Fruit fly (Drosophila melanogaster) whole organism, wandering third instar larva: ENCODE results near the gene CecA2.

ENCODE experiments used
- Abd-B ChIP-seq: fragments of >200 bp; optimal IDR thresholded peaks from 2 replicates; lab custom pipeline; 2017; ENCODE audit warnings: missing biosample characterization, missing genetic modification characterization
- CG32264 ChIP-seq: fragments of 200-800 bp; sonication (Bioruptor generic); optimal IDR thresholded peaks from 2 replicates; lab custom pipeline; 2016; ENCODE audit warnings: missing biosample characterization, missing genetic modification characterization
- CG9705 ChIP-seq: fragments of 200-800 bp; sonication (Bioruptor generic); optimal IDR thresholded peaks from 2 replicates; lab custom pipeline; 2018; ENCODE audit warnings: missing biosample characterization, mild to moderate bottlenecking, missing genetic modification characterization
- CrebA ChIP-seq: fragments of 200-800 bp; sonication (Bioruptor generic); optimal IDR thresholded peaks from 2 replicates; lab custom pipeline; 2016; ENCODE audit warnings: missing biosample characterization, mild to moderate bottlenecking, missing genetic modification characterization, borderline replicate concordance
- Dfd ChIP-seq: fragments of >200 bp; optimal IDR thresholded peaks from 2 replicates; lab custom pipeline; 2017; ENCODE audit warnings: missing biosample characterization, missing genetic modification characterization
- Dif ChIP-seq: fragments of 200-275, 200-300 bp; sonication (Bioruptor generic); optimal IDR thresholded peaks from 2 replicates; lab custom pipeline; 2018; ENCODE audit warnings: missing biosample characterization, missing genetic modification characterization; ENCODE audit not compliant: partially characterized antibody
- GATAd ChIP-seq: sonication (Bioruptor generic); optimal IDR thresholded peaks from 2 replicates; lab custom pipeline; 2016; ENCODE audit warnings: missing biosample characterization, missing genetic modification characterization
- HLH106 ChIP-seq: fragments of 200-800 bp; optimal IDR thresholded peaks from 3 replicates; lab custom pipeline; 2019; ENCODE audit warnings: missing biosample characterization, mild to moderate bottlenecking, missing genetic modification characterization, moderate library complexity
- Hnf4 ChIP-seq: fragments of 200-800 bp; sonication (Bioruptor generic); optimal IDR thresholded peaks from 2 replicates; lab custom pipeline; 2016; ENCODE audit warnings: missing biosample characterization, mild to moderate bottlenecking, missing genetic modification characterization
- Hr78 ChIP-seq: fragments of >200 bp; optimal IDR thresholded peaks from 2 replicates; lab custom pipeline; 2017; ENCODE audit warnings: missing biosample characterization, missing genetic modification characterization
- Hr83 ChIP-seq: fragments of 200-300 bp; sonication (Bioruptor generic); optimal IDR thresholded peaks from 2 replicates; lab custom pipeline; 2016; ENCODE audit warnings: missing biosample characterization, mild to moderate bottlenecking, missing genetic modification characterization, moderate library complexity; ENCODE audit not compliant: poor library complexity, severe bottlenecking
- Jra ChIP-seq: sonication (Bioruptor generic); optimal IDR thresholded peaks from 2 replicates; lab custom pipeline; 2016; ENCODE audit warnings: missing biosample characterization, missing genetic modification characterization
- Mio ChIP-seq: sonication (Bioruptor generic); optimal IDR thresholded peaks from 2 replicates; lab custom pipeline; 2016; ENCODE audit warnings: missing biosample characterization, missing genetic modification characterization
- Myc ChIP-seq: fragments of >200 bp; optimal IDR thresholded peaks from 2 replicates; lab custom pipeline; 2017
- N ChIP-seq: fragments of >200 bp; optimal IDR thresholded peaks from 2 replicates; lab custom pipeline; 2018; ENCODE audit warnings: missing biosample characterization, missing external identifiers, missing genetic modification characterization
- OdsH ChIP-seq: fragments of 200-800 bp; sonication (Bioruptor generic); optimal IDR thresholded peaks from 2 replicates; lab custom pipeline; 2016; ENCODE audit warnings: missing biosample characterization, mild to moderate bottlenecking, missing genetic modification characterization
- Rel ChIP-seq, 2 experiments: fragments of 200-800 bp; sonication (Bioruptor generic) in 1 of 2; optimal IDR thresholded peaks; 2 replicates in 1 of 2; 3 replicates in 1 of 2; lab custom pipeline; 2016 to 2019; ENCODE audit warnings: mild to moderate bottlenecking in 2 of 2, missing biosample characterization in 2 of 2, missing genetic modification characterization in 2 of 2, moderate library complexity in 1 of 2
- Sp1 ChIP-seq: fragments of 200-800 bp; sonication (Bioruptor generic); optimal IDR thresholded peaks from 3 replicates; lab custom pipeline; 2019; ENCODE audit warnings: missing biosample characterization, mild to moderate bottlenecking, missing genetic modification characterization, moderate library complexity
- Vsx2 ChIP-seq: fragments of 200-300, 225-300 bp; sonication (Bioruptor generic); optimal IDR thresholded peaks from 2 replicates; lab custom pipeline; 2018; ENCODE audit warnings: missing biosample characterization, missing genetic modification characterization; ENCODE audit not compliant: partially characterized antibody
- br ChIP-seq: fragments of 200-800 bp; sonication (Bioruptor generic); optimal IDR thresholded peaks from 2 replicates; lab custom pipeline; 2016; ENCODE audit warnings: missing biosample characterization, missing genetic modification characterization
- brk ChIP-seq: fragments of 200-800 bp; sonication (Bioruptor generic); optimal IDR thresholded peaks from 2 replicates; lab custom pipeline; 2016; ENCODE audit warnings: missing biosample characterization, mild to moderate bottlenecking, missing genetic modification characterization
- dl ChIP-seq, 2 experiments: fragments of 175-275, 200-275 bp in 1 of 2; fragments of 200-275 bp in 1 of 2; sonication (Bioruptor generic); optimal IDR thresholded peaks; lab custom pipeline; 2018; ENCODE audit warnings: mild to moderate bottlenecking in 2 of 2, missing biosample characterization in 2 of 2, missing genetic modification characterization in 2 of 2, moderate library complexity in 2 of 2; ENCODE audit not compliant: partially characterized antibody in 2 of 2, insufficient read depth in 1 of 2
- dmrt93B ChIP-seq: fragments of 200-800 bp; sonication (Bioruptor generic); optimal IDR thresholded peaks from 2 replicates; lab custom pipeline; 2018; ENCODE audit warnings: missing biosample characterization, mild to moderate bottlenecking, missing genetic modification characterization
- dsf ChIP-seq: sonication (Bioruptor generic); optimal IDR thresholded peaks from 2 replicates; lab custom pipeline; 2016; ENCODE audit warnings: missing biosample characterization, missing genetic modification characterization, borderline replicate concordance
- ey ChIP-seq: fragments of 200-800 bp; sonication (Bioruptor generic); optimal IDR thresholded peaks from 2 replicates; lab custom pipeline; 2016; ENCODE audit warnings: missing biosample characterization, missing genetic modification characterization
- foxo ChIP-seq, 2 experiments: fragments of 200-800 bp; sonication (Bioruptor generic); optimal IDR thresholded peaks; 2 replicates in 1 of 2; 3 replicates in 1 of 2; lab custom pipeline; 2016 to 2017; ENCODE audit warnings: missing biosample characterization in 2 of 2, missing genetic modification characterization in 2 of 2
- fru ChIP-seq: fragments of 200-800 bp; sonication (Bioruptor generic); optimal IDR thresholded peaks from 3 replicates; lab custom pipeline; 2016; ENCODE audit warnings: missing biosample characterization, mild to moderate bottlenecking, missing genetic modification characterization
- h ChIP-seq: fragments of 200-800 bp; sonication (Bioruptor generic); optimal IDR thresholded peaks from 3 replicates; lab custom pipeline; 2016; ENCODE audit warnings: missing biosample characterization, mild to moderate bottlenecking, missing genetic modification characterization
- jim ChIP-seq: fragments of 175-275, 200-325 bp; sonication (Bioruptor generic); optimal IDR thresholded peaks from 2 replicates; lab custom pipeline; 2016; ENCODE audit warnings: missing biosample characterization, mild to moderate bottlenecking, missing genetic modification characterization
- lola ChIP-seq: fragments of >200 bp; optimal IDR thresholded peaks from 2 replicates; lab custom pipeline; 2017; ENCODE audit warnings: missing biosample characterization, missing genetic modification characterization
- pan ChIP-seq: fragments of >200 bp; optimal IDR thresholded peaks from 2 replicates; lab custom pipeline; 2017
- psq ChIP-seq: fragments of 200-800 bp; sonication (Bioruptor generic); optimal IDR thresholded peaks from 3 replicates; lab custom pipeline; 2017; ENCODE audit warnings: missing biosample characterization, mild to moderate bottlenecking, missing genetic modification characterization, moderate library complexity
- rgr ChIP-seq: fragments of 200-800 bp; sonication (Bioruptor generic); optimal IDR thresholded peaks from 3 replicates; lab custom pipeline; 2016; ENCODE audit warnings: missing biosample characterization, mild to moderate bottlenecking, missing genetic modification characterization
- sage ChIP-seq: fragments of 200-800 bp; sonication (Bioruptor generic); optimal IDR thresholded peaks from 2 replicates; lab custom pipeline; 2016; ENCODE audit warnings: missing biosample characterization, mild to moderate bottlenecking, missing genetic modification characterization
- sv ChIP-seq: fragments of 200-800 bp; sonication (Bioruptor generic); optimal IDR thresholded peaks from 3 replicates; lab custom pipeline; 2016; ENCODE audit warnings: missing biosample characterization, missing genetic modification characterization
- tai ChIP-seq: sonication (Bioruptor generic); optimal IDR thresholded peaks from 2 replicates; lab custom pipeline; 2016; ENCODE audit warnings: missing biosample characterization, missing genetic modification characterization
- usp ChIP-seq: fragments of >200 bp; optimal IDR thresholded peaks from 2 replicates; lab custom pipeline; 2017; ENCODE audit warnings: missing biosample characterization, missing genetic modification characterization
- woc ChIP-seq: sonication (Bioruptor generic); optimal IDR thresholded peaks from 2 replicates; lab custom pipeline; 2016; ENCODE audit warnings: missing biosample characterization, mild to moderate bottlenecking, missing genetic modification characterization

Gene CecA2

dm6 chr3R:30255255-30256121 lies 43.5 kb downstream of the CecA2 start:
- TF ChIP-seq dl (GFP tag; optimal IDR thresholded peaks at IDR 0.05; lab: Kevin White, UChicago; ENCODE audit: insufficient read depth in 1 of 2, partially characterized antibody in 2 of 2) = peak in 1 of 2 experiments; percentile 32
- TF ChIP-seq h = peak; percentile 97
- TF ChIP-seq tai (GFP tag; lab: Kevin White, UChicago) = peak; percentile 65
- TF ChIP-seq lola (GFP tag; lab: Kevin White, UChicago) = no peak
- TF ChIP-seq woc (GFP tag; lab: Kevin White, UChicago) = peak; percentile 62
- no peak for TF ChIP-seq Dfd (GFP tag; lab: Kevin White, UChicago)
- peak; percentile 81 for TF ChIP-seq brk (GFP tag; lab: Kevin White, UChicago)
- TF ChIP-seq dsf (GFP tag; lab: Kevin White, UChicago) = peak; percentile 65
- peak; percentile 97 for TF ChIP-seq Sp1 (GFP tag; lab: Kevin White, UChicago)
- peak; percentile 94 for TF ChIP-seq Rel (GFP tag; optimal IDR thresholded peaks at IDR 0.05; lab: Kevin White, UChicago)
- peak; percentile 89 for TF ChIP-seq Rel (tag; optimal IDR thresholded peaks at IDR 0.05; lab: Kevin White, UChicago)
- TF ChIP-seq CrebA (GFP tag; lab: Kevin White, UChicago) = peak; percentile 74
- TF ChIP-seq rgr (GFP tag; lab: Kevin White, UChicago) = peak; percentile 93
- TF ChIP-seq Abd-B (GFP tag; lab: Kevin White, UChicago) = no peak
- peak; percentile 91 for TF ChIP-seq OdsH (GFP tag; lab: Kevin White, UChicago)
- peak; percentile 78 for TF ChIP-seq Hnf4
- TF ChIP-seq HLH106 (tag; lab: Kevin White, UChicago) = peak; percentile 96
- TF ChIP-seq fru (GFP tag; lab: Kevin White, UChicago) = peak; percentile 89
- TF ChIP-seq usp (GFP tag; lab: Kevin White, UChicago) = no peak
- no peak for TF ChIP-seq jim (GFP tag; lab: Kevin White, UChicago)
- TF ChIP-seq Jra (GFP tag; lab: Kevin White, UChicago) = peak; percentile 69
- no peak for TF ChIP-seq Mio (GFP tag; lab: Kevin White, UChicago)
- peak; percentile 70 for TF ChIP-seq dmrt93B (GFP tag; lab: Kevin White, UChicago)
- peak; percentile 90 for TF ChIP-seq br (GFP tag; lab: Kevin White, UChicago)
- peak; percentile 32 for TF ChIP-seq Dif (GFP tag; lab: Kevin White, UChicago)
- peak; percentile 87 for TF ChIP-seq CG9705 (GFP tag; lab: Kevin White, UChicago)
- peak in 1 of 2 experiments; percentile 89 for TF ChIP-seq foxo (GFP tag; optimal IDR thresholded peaks at IDR 0.05; lab: Kevin White, UChicago)
- no peak for TF ChIP-seq pan (lab: Kevin White, UChicago)
- peak; percentile 74 for TF ChIP-seq CG32264
- TF ChIP-seq ey (GFP tag; lab: Kevin White, UChicago) = peak; percentile 91
- TF ChIP-seq psq (GFP tag; lab: Kevin White, UChicago) = peak; percentile 96
- peak; percentile 88 for TF ChIP-seq sage
- peak; percentile 51 for TF ChIP-seq Vsx2

dm6 chr3R:30256233-30256632 lies 44.3 kb downstream of the CecA2 start:
- TF ChIP-seq Jra (GFP tag; lab: Kevin White, UChicago) = no peak
- peak; percentile 21 for TF ChIP-seq fru (GFP tag; lab: Kevin White, UChicago)
- TF ChIP-seq sv = no peak
- TF ChIP-seq Rel (GFP tag; optimal IDR thresholded peaks at IDR 0.05; lab: Kevin White, UChicago) = no peak
- TF ChIP-seq Rel (tag; optimal IDR thresholded peaks at IDR 0.05; lab: Kevin White, UChicago) = no peak
- TF ChIP-seq Mio (GFP tag; lab: Kevin White, UChicago) = no peak
- peak; percentile 26 for TF ChIP-seq dmrt93B (GFP tag; lab: Kevin White, UChicago)
- TF ChIP-seq dsf (GFP tag; lab: Kevin White, UChicago) = no peak
- TF ChIP-seq OdsH (GFP tag; lab: Kevin White, UChicago) = peak; percentile 29
- no peak for TF ChIP-seq CrebA (GFP tag; lab: Kevin White, UChicago)
- no peak for TF ChIP-seq GATAd
- TF ChIP-seq rgr (GFP tag; lab: Kevin White, UChicago) = peak; percentile 43
- TF ChIP-seq Abd-B (GFP tag; lab: Kevin White, UChicago) = no peak
- no peak for TF ChIP-seq psq (GFP tag; lab: Kevin White, UChicago)
- no peak for TF ChIP-seq usp (GFP tag; lab: Kevin White, UChicago)
- no peak for TF ChIP-seq dl (GFP tag; optimal IDR thresholded peaks at IDR 0.05; lab: Kevin White, UChicago; ENCODE audit: insufficient read depth in 1 of 2, partially characterized antibody in 2 of 2)
- no peak for TF ChIP-seq CG32264
- TF ChIP-seq Hnf4 = no peak
- TF ChIP-seq Sp1 (GFP tag; lab: Kevin White, UChicago) = peak; percentile 59
- TF ChIP-seq br (GFP tag; lab: Kevin White, UChicago) = peak; percentile 14
- TF ChIP-seq Vsx2 = no peak
- no peak for TF ChIP-seq jim (GFP tag; lab: Kevin White, UChicago)
- no peak for TF ChIP-seq woc (GFP tag; lab: Kevin White, UChicago)
- no peak for TF ChIP-seq Myc (lab: Kevin White, UChicago)
- TF ChIP-seq ey (GFP tag; lab: Kevin White, UChicago) = no peak
- TF ChIP-seq HLH106 (tag; lab: Kevin White, UChicago) = peak; percentile 66
- no peak for TF ChIP-seq Dfd (GFP tag; lab: Kevin White, UChicago)
- no peak for TF ChIP-seq Dif (GFP tag; lab: Kevin White, UChicago)
- peak; percentile 71 for TF ChIP-seq h
- no peak for TF ChIP-seq Hr78 (GFP tag; lab: Kevin White, UChicago)
- TF ChIP-seq foxo (GFP tag; optimal IDR thresholded peaks at IDR 0.05; lab: Kevin White, UChicago) = peak in 1 of 2 experiments; percentile 39
- no peak for TF ChIP-seq lola (GFP tag; lab: Kevin White, UChicago)
- no peak for TF ChIP-seq sage
- no peak for TF ChIP-seq pan (lab: Kevin White, UChicago)
- no peak for TF ChIP-seq brk (GFP tag; lab: Kevin White, UChicago)
- no peak for TF ChIP-seq CG9705 (GFP tag; lab: Kevin White, UChicago)
- no peak for TF ChIP-seq N (GFP tag; lab: Kevin White, UChicago)
- no peak for TF ChIP-seq tai (GFP tag; lab: Kevin White, UChicago)
- no peak for TF ChIP-seq Hr83 (GFP tag; lab: Kevin White, UChicago)
